Fruit fly (Drosophila melanogaster): ENCODE data around the gene CG17712.

Gene CG17712

dm6 chr2L:1727826-1728619, 23.9 kb downstream of the CG17712 start (continued):
- TF ChIP-seq br (optimal IDR thresholded peaks at IDR 0.05): no peak
- TF ChIP-seq CG12104 (GFP tag; optimal IDR thresholded peaks at IDR 0.05): peak; percentile 96
- TF ChIP-seq HHEX (GFP tag; optimal IDR thresholded peaks at IDR 0.05): peak; percentile 96
- TF ChIP-seq chn (GFP tag; optimal IDR thresholded peaks at IDR 0.05): peak; percentile 82
- peak; percentile 73 for TF ChIP-seq maf-S (GFP tag; optimal IDR thresholded peaks at IDR 0.05)
- TF ChIP-seq HmgD (GFP tag; optimal IDR thresholded peaks at IDR 0.05): no peak
- no peak for TF ChIP-seq Tbp (GFP tag; optimal IDR thresholded peaks at IDR 0.05)
- peak; percentile 90 for TF ChIP-seq B-H1 (GFP tag; IDR thresholded peaks at IDR 0.05)
- peak; percentile 98 for TF ChIP-seq CG13287 (GFP tag; IDR thresholded peaks at IDR 0.05; ENCODE audit: partially characterized antibody)
- peak; percentile 99 for TF ChIP-seq sug (tag; optimal IDR thresholded peaks at IDR 0.05)
- TF ChIP-seq CG6689 (GFP tag; IDR thresholded peaks at IDR 0.05): peak; percentile 97
- TF ChIP-seq trem (tag; optimal IDR thresholded peaks at IDR 0.05): peak; percentile 84
- TF ChIP-seq gcm (GFP tag; optimal IDR thresholded peaks at IDR 0.05): peak; percentile 98
- peak; percentile 92 for TF ChIP-seq CG6813 (GFP tag; optimal IDR thresholded peaks at IDR 0.05)
- TF ChIP-seq CG12391 (tag; optimal IDR thresholded peaks at IDR 0.05): peak; percentile 98
- peak; percentile 80 for TF ChIP-seq tna (GFP tag; IDR thresholded peaks at IDR 0.05; ENCODE audit: partially characterized antibody)
- TF ChIP-seq HLHmδ (GFP tag; optimal IDR thresholded peaks at IDR 0.05): no peak
- peak; percentile 46 for TF ChIP-seq CG1603 (tag; optimal IDR thresholded peaks at IDR 0.05)
- peak; percentile 48 for TF ChIP-seq Sry-β (GFP tag; optimal IDR thresholded peaks at IDR 0.05)
- TF ChIP-seq gcm2 (GFP tag; optimal IDR thresholded peaks at IDR 0.05): peak; percentile 71
- peak; percentile 85 for TF ChIP-seq gce (GFP tag; IDR thresholded peaks at IDR 0.05)
- peak; percentile 97 for TF ChIP-seq CG32532 (GFP tag; IDR thresholded peaks at IDR 0.05)
- TF ChIP-seq CG8924 (tag; optimal IDR thresholded peaks at IDR 0.05): peak; percentile 99
- TF ChIP-seq CG11560 (tag; IDR thresholded peaks at IDR 0.05): peak; percentile 91
- peak; percentile 84 for TF ChIP-seq CG31365 (tag; optimal IDR thresholded peaks at IDR 0.05)
- TF ChIP-seq Myb (GFP tag; optimal IDR thresholded peaks at IDR 0.05): peak; percentile 54
- peak; percentile 98 for TF ChIP-seq ERR (GFP tag; optimal IDR thresholded peaks at IDR 0.05)

- TF ChIP-seq CG8290 (GFP tag; optimal IDR thresholded peaks at IDR 0.05) (peak; percentile 81), CG8290 (tag; optimal IDR thresholded peaks at IDR 0.05) (no peak), Vsx1 (GFP tag; optimal IDR thresholded peaks at IDR 0.05) (no peak), sob (GFP tag; IDR thresholded peaks at IDR 0.05) (no peak), phol (tag; optimal IDR thresholded peaks at IDR 0.05) (peak; percentile 92), pfk (GFP tag; optimal IDR thresholded peaks at IDR 0.05) (peak; percentile 76), mirr (GFP tag; optimal IDR thresholded peaks at IDR 0.05) (peak; percentile 90), hkb (optimal IDR thresholded peaks at IDR 0.05) (peak; percentile 5), hkb (GFP tag; IDR thresholded peaks at IDR 0.05) (no peak), Stat92E (GFP tag; optimal IDR thresholded peaks at IDR 0.05) (no peak), ash1 (GFP tag; optimal IDR thresholded peaks at IDR 0.05) (peak; percentile 77), kah (GFP tag; optimal IDR thresholded peaks at IDR 0.05) (peak; percentile 86), CG3407 (GFP tag; optimal IDR thresholded peaks at IDR 0.05) (no peak), CG16813 (GFP tag; IDR thresholded peaks at IDR 0.05; ENCODE audit: partially characterized antibody) (no peak), CG8359 (GFP tag; optimal IDR thresholded peaks at IDR 0.05; ENCODE audit: borderline replicate concordance) (peak; percentile 72), Ets65A (GFP tag) (peak; percentile 7), lab (GFP tag; optimal IDR thresholded peaks at IDR 0.05) (peak; percentile 98), nom (GFP tag; optimal IDR thresholded peaks at IDR 0.05) (peak; percentile 96), ab (GFP tag; optimal IDR thresholded peaks at IDR 0.05) (peak; percentile 45), CG3995 (GFP tag; optimal IDR thresholded peaks at IDR 0.05) (peak; percentile 70), CG17361 (GFP tag; IDR thresholded peaks at IDR 0.05) (peak; percentile 94; the same call in 1 of the 3 replicates), CG7987 (GFP tag; optimal IDR thresholded peaks at IDR 0.05) (peak; percentile 79)
These were observed 24.6 kb downstream of the CG17712 start for dm6 chr2L:1727162-1727825.
